Worm (Caenorhabditis elegans): Measurements from ENCODE around the gene ZK688.10.

Gene ZK688.10

ce11 chrIII:7861535-7862120 lies 35.2 kb downstream of the ZK688.10 start, which contains the start of gene snr-5:
Gene snr-5, plus strand, starts transcription at chrIII:7862070.
- peak; percentile 19 to 65 for TF ChIP-seq lsy-2 (tag; optimal IDR thresholded peaks at IDR 0.05)
- TF ChIP-seq lin-35 (GFP tag; optimal IDR thresholded peaks at IDR 0.05), result peak; percentile 55 to 60
- TF ChIP-seq ztf-4 (tag; optimal IDR thresholded peaks at IDR 0.05), result no peak
- peak; percentile 35 to 57 for TF ChIP-seq efl-1 (optimal IDR thresholded peaks at IDR 0.05)
- TF ChIP-seq efl-1 (GFP tag; optimal IDR thresholded peaks at IDR 0.05 in 1 of 2), result peak; percentile 65 to 94
- peak; percentile 81 for TF ChIP-seq F16B12.6 (tag; optimal IDR thresholded peaks at IDR 0.05)
- TF ChIP-seq unc-130 (tag; optimal IDR thresholded peaks at IDR 0.05), result no peak
- TF ChIP-seq snu-23 (GFP tag; optimal IDR thresholded peaks at IDR 0.05), result peak; percentile 39
- TF ChIP-seq nhr-71 (tag; optimal IDR thresholded peaks at IDR 0.05), result peak; percentile 9
- peak; percentile 32 to 64 (median 47) for TF ChIP-seq dpl-1 (GFP tag; optimal IDR thresholded peaks at IDR 0.05)
- peak; percentile 14 for TF ChIP-seq rnt-1 (tag; optimal IDR thresholded peaks at IDR 0.05)
- peak in 1 of 3 experiments; percentile 11 for TF ChIP-seq ceh-82 (tag; optimal IDR thresholded peaks at IDR 0.05)
- peak; percentile 35 for TF ChIP-seq blmp-1 (tag; optimal IDR thresholded peaks at IDR 0.05)
- no peak for TF ChIP-seq Y116A8C.19 (tag; optimal IDR thresholded peaks at IDR 0.05; ENCODE audit: borderline replicate concordance)

- TF ChIP-seq elt-2 (tag; optimal IDR thresholded peaks at IDR 0.05) (peak; percentile 20), egl-13 (tag; optimal IDR thresholded peaks at IDR 0.05) (no peak)
Measured at ce11 chrIII:7860885-7861284, 35.9 kb downstream of the ZK688.10 start, which contains the start of gene cuc-1. Gene cuc-1, minus strand, starts transcription at chrIII:7860985.

- TF ChIP-seq ztf-4 (tag; optimal IDR thresholded peaks at IDR 0.05) (no peak), ama-1 (optimal IDR thresholded peaks at IDR 0.05) (no peak), nhr-11 (tag; optimal IDR thresholded peaks at IDR 0.05) (no peak), dpl-1 (GFP tag; optimal IDR thresholded peaks at IDR 0.05) (no peak), nhr-85 (tag) (no peak), nhr-84 (tag; optimal IDR thresholded peaks at IDR 0.05) (no peak)
Measured at ce11 chrIII:7859313-7859712, 37.5 kb downstream of the ZK688.10 start, which contains the start of gene tomm-7. Gene tomm-7, plus strand, starts transcription at chrIII:7859613.

- TF ChIP-seq lir-3 (tag; optimal IDR thresholded peaks at IDR 0.05; ENCODE audit: poor library complexity) (peak; percentile 80), lin-15B (tag; optimal IDR thresholded peaks at IDR 0.05) (no peak), nhr-85 (tag) (peak; percentile 72), efl-3 (GFP tag; optimal IDR thresholded peaks at IDR 0.05) (no peak), isw-1 (GFP tag; IDR thresholded peaks at IDR 0.05) (peak; percentile 10; the same call in 1 of the 2 replicates), fkh-4 (tag; optimal IDR thresholded peaks at IDR 0.05; ENCODE audit: borderline replicate concordance) (peak; percentile 53), dsc-1 (tag; optimal IDR thresholded peaks at IDR 0.05) (peak; percentile 13), lin-14 (GFP tag; optimal IDR thresholded peaks at IDR 0.05) (peak; percentile 47), hpl-2 (GFP tag; optimal IDR thresholded peaks at IDR 0.05) (no peak), efl-1 (optimal IDR thresholded peaks at IDR 0.05) (peak in 1 of 2 experiments; percentile 42), efl-1 (GFP tag; optimal IDR thresholded peaks at IDR 0.05 in 1 of 2) (peak; percentile 31 to 90), lin-35 (GFP tag; optimal IDR thresholded peaks at IDR 0.05) (peak in 1 of 2 experiments; percentile 12), pax-3 (tag; optimal IDR thresholded peaks at IDR 0.05) (peak; percentile 12), pqm-1 (tag; optimal IDR thresholded peaks at IDR 0.05) (no peak), rnt-1 (tag; optimal IDR thresholded peaks at IDR 0.05) (peak; percentile 10), irx-1 (tag; optimal IDR thresholded peaks at IDR 0.05) (peak; percentile 74), mep-1 (tag; optimal IDR thresholded peaks at IDR 0.05) (peak; percentile 23), xbp-1 (tag; optimal IDR thresholded peaks at IDR 0.05) (peak; percentile 7), C16A3.4 (tag; optimal IDR thresholded peaks at IDR 0.05) (no peak), fos-1 (tag; optimal IDR thresholded peaks at IDR 0.05) (no peak), egl-13 (tag; optimal IDR thresholded peaks at IDR 0.05) (peak; percentile 8), aha-1 (tag; optimal IDR thresholded peaks at IDR 0.05) (no peak), mab-9 (GFP tag; IDR thresholded peaks at IDR 0.05) (no peak), aly-2 (tag; optimal IDR thresholded peaks at IDR 0.05) (no peak), ceh-8 (GFP tag; optimal IDR thresholded peaks at IDR 0.05) (no peak), fkh-10 (GFP tag; optimal IDR thresholded peaks at IDR 0.05) (no peak), unc-86 (tag; optimal IDR thresholded peaks at IDR 0.05) (no peak), skn-1 (tag; optimal IDR thresholded peaks at IDR 0.05) (no peak), fkh-8 (tag; optimal IDR thresholded peaks at IDR 0.05) (peak; percentile 31), dpl-1 (GFP tag; optimal IDR thresholded peaks at IDR 0.05) (peak; percentile 7 to 42 (median 36)), egl-27 (tag; optimal IDR thresholded peaks at IDR 0.05) (no peak), ztf-11 (tag; optimal IDR thresholded peaks at IDR 0.05) (peak in 1 of 2 experiments; percentile 55)
Measured at ce11 chrIII:7858407-7859029, 38.3 kb downstream of the ZK688.10 start, which contains the start of the genes coq-5 and ufm-1. Gene coq-5, minus strand, starts transcription at chrIII:7858457. Gene ufm-1, plus strand, starts transcription at chrIII:7858979.

All from whole organism, L1 larva.